Fruit fly (Drosophila melanogaster) whole organism, prepupa: Measurements from ENCODE around the gene CG32110.

Source experiments
- Blimp-1 ChIP-seq: fragments of 200-800 bp; sonication (Bioruptor generic); optimal IDR thresholded peaks from 3 replicates; lab custom pipeline; 2017; ENCODE audit warnings: missing biosample characterization, missing genetic modification characterization, mild to moderate bottlenecking, moderate library complexity, missing genetic modification reagents
- CG10631 ChIP-seq: fragments of 200-800 bp; sonication (Bioruptor generic); optimal IDR thresholded peaks from 2 replicates; lab custom pipeline; 2016; ENCODE audit warnings: missing biosample characterization, missing genetic modification characterization
- CG10669 ChIP-seq: fragments of 200-800 bp; sonication (Bioruptor generic); optimal IDR thresholded peaks from 3 replicates; lab custom pipeline; 2018; ENCODE audit warnings: missing biosample characterization, mild to moderate bottlenecking, missing genetic modification characterization, moderate library complexity
- CG11294 ChIP-seq: fragments of 200-800 bp; sonication (Bioruptor generic); IDR thresholded peaks from 2 replicates; pipeline ENCODE4 v1.3.6; 2022; ENCODE audit warnings: missing biosample characterization, missing genetic modification characterization
- CG11762 ChIP-seq: fragments of 200-800 bp; sonication (Bioruptor generic); optimal IDR thresholded peaks from 3 replicates; lab custom pipeline; 2016; ENCODE audit warnings: missing biosample characterization, missing genetic modification characterization; ENCODE audit not compliant: insufficient read depth
- CG1621 ChIP-seq: fragments of 200-800 bp; sonication (Bioruptor generic); optimal IDR thresholded peaks from 3 replicates; lab custom pipeline; 2018; ENCODE audit warnings: missing biosample characterization, mild to moderate bottlenecking, missing genetic modification characterization
- CG16779 ChIP-seq: fragments of 200-800 bp; sonication (Bioruptor generic); optimal IDR thresholded peaks from 3 replicates; lab custom pipeline; 2017; ENCODE audit warnings: missing biosample characterization, mild to moderate bottlenecking, missing genetic modification characterization
- CG31627 ChIP-seq: fragments of 200-800 bp; sonication (Bioruptor generic); optimal IDR thresholded peaks from 3 replicates; lab custom pipeline; 2016; ENCODE audit warnings: missing biosample characterization, missing genetic modification characterization
- CG32006 ChIP-seq: fragments of 200-800 bp; sonication (Bioruptor generic); optimal IDR thresholded peaks from 3 replicates; lab custom pipeline; 2017; ENCODE audit warnings: missing biosample characterization, mild to moderate bottlenecking, missing genetic modification characterization
- CG34406 ChIP-seq: fragments of 200-800 bp; sonication (Bioruptor generic); optimal IDR thresholded peaks from 3 replicates; lab custom pipeline; 2016; ENCODE audit warnings: missing biosample characterization, missing genetic modification characterization
- CG6163 ChIP-seq: fragments of 200-800 bp; sonication (Bioruptor generic); IDR thresholded peaks from 3 replicates; pipeline ENCODE4 v1.3.6; 2022; ENCODE audit warnings: missing biosample characterization, missing genetic modification characterization
- CG6792 ChIP-seq: fragments of 200-800 bp; sonication (Bioruptor generic); optimal IDR thresholded peaks from 3 replicates; lab custom pipeline; 2016; ENCODE audit warnings: missing biosample characterization, missing genetic modification characterization
- CG7368 ChIP-seq: fragments of 200-800 bp; sonication (Bioruptor generic); optimal IDR thresholded peaks from 3 replicates; lab custom pipeline; 2016; ENCODE audit warnings: missing biosample characterization, missing genetic modification characterization
- CG8119 ChIP-seq: fragments of 200-800 bp; sonication (Bioruptor generic); IDR thresholded peaks from 3 replicates; pipeline ENCODE4 v1.3.6; 2022; ENCODE audit warnings: missing biosample characterization, missing genetic modification characterization
- CG8632 ChIP-seq: fragments of 200-800 bp; sonication (Bioruptor generic); optimal IDR thresholded peaks from 3 replicates; lab custom pipeline; 2016; ENCODE audit warnings: missing biosample characterization, missing genetic modification characterization
- Eip75B ChIP-seq: fragments of 200-800 bp; sonication (Bioruptor generic); optimal IDR thresholded peaks from 3 replicates; lab custom pipeline; 2016; ENCODE audit warnings: missing biosample characterization, missing genetic modification characterization
- Eip93F ChIP-seq: fragments of 200-800 bp; sonication (Bioruptor generic); optimal IDR thresholded peaks from 2 replicates; lab custom pipeline; 2016; ENCODE audit warnings: missing biosample characterization, mild to moderate bottlenecking, missing genetic modification characterization
- Ets96B ChIP-seq: fragments of 200-800 bp; optimal IDR thresholded peaks from 2 replicates; lab custom pipeline; 2019; ENCODE audit warnings: missing biosample characterization, mild to moderate bottlenecking, missing genetic modification characterization, moderate library complexity
- Gug ChIP-seq: fragments of 200-800 bp; sonication (Bioruptor generic); IDR thresholded peaks from 2 replicates; pipeline ENCODE4 v1.3.6; 2022; ENCODE audit warnings: missing biosample characterization, missing genetic modification characterization
- Hr38 ChIP-seq: sonication (Bioruptor generic); optimal IDR thresholded peaks from 2 replicates; lab custom pipeline; 2016; ENCODE audit warnings: missing biosample characterization, missing genetic modification characterization
- Hr39 ChIP-seq: fragments of 200-800 bp; sonication (Bioruptor generic); optimal IDR thresholded peaks from 2 replicates; lab custom pipeline; 2016; ENCODE audit warnings: missing biosample characterization, missing genetic modification characterization
- Hr4 ChIP-seq: fragments of 200-800 bp; sonication (Bioruptor generic); optimal IDR thresholded peaks from 3 replicates; lab custom pipeline; 2016; ENCODE audit warnings: missing biosample characterization, missing genetic modification characterization
- Lpt ChIP-seq: fragments of 200-800 bp; sonication (Bioruptor generic); optimal IDR thresholded peaks from 3 replicates; lab custom pipeline; 2016; ENCODE audit warnings: missing biosample characterization, missing genetic modification characterization
- Met ChIP-seq: fragments of 200-800 bp; sonication (Bioruptor generic); optimal IDR thresholded peaks from 3 replicates; lab custom pipeline; 2016; ENCODE audit warnings: missing biosample characterization, missing genetic modification characterization
- Smox ChIP-seq: fragments of 200-800 bp; sonication (Bioruptor generic); optimal IDR thresholded peaks from 3 replicates; lab custom pipeline; 2016; ENCODE audit warnings: missing biosample characterization, missing genetic modification characterization
- Sox102F ChIP-seq: fragments of 200-800 bp; sonication (Bioruptor generic); optimal IDR thresholded peaks from 2 replicates; lab custom pipeline; 2016; ENCODE audit warnings: missing biosample characterization, mild to moderate bottlenecking, missing genetic modification characterization
- Sox14 ChIP-seq: fragments of 200-800 bp; sonication (Bioruptor generic); optimal IDR thresholded peaks from 3 replicates; lab custom pipeline; 2016; ENCODE audit warnings: missing biosample characterization, missing genetic modification characterization
- Sox15 ChIP-seq: fragments of 200-800 bp; sonication (Bioruptor generic); optimal IDR thresholded peaks from 3 replicates; lab custom pipeline; 2016; ENCODE audit warnings: missing biosample characterization, missing genetic modification characterization
- achi ChIP-seq: fragments of 200-800 bp; sonication (Bioruptor generic); optimal IDR thresholded peaks from 3 replicates; lab custom pipeline; 2016; ENCODE audit warnings: missing biosample characterization, missing genetic modification characterization
- acj6 ChIP-seq: fragments of 200-800 bp; sonication (Bioruptor generic); optimal IDR thresholded peaks from 3 replicates; lab custom pipeline; 2016; ENCODE audit warnings: missing biosample characterization, missing genetic modification characterization
- dsx ChIP-seq: fragments of 200-800 bp; optimal IDR thresholded peaks from 3 replicates; lab custom pipeline; 2019; ENCODE audit warnings: missing biosample characterization, mild to moderate bottlenecking, missing genetic modification characterization, moderate library complexity; ENCODE audit not compliant: poor library complexity, severe bottlenecking
- esn ChIP-seq: fragments of 200-800 bp; sonication (Bioruptor generic); optimal IDR thresholded peaks from 2 replicates; lab custom pipeline; 2016; ENCODE audit warnings: missing biosample characterization, mild to moderate bottlenecking, missing genetic modification characterization, moderate library complexity
- fd59A ChIP-seq: fragments of 200-800 bp; sonication (Bioruptor generic); optimal IDR thresholded peaks from 2 replicates; lab custom pipeline; 2017; ENCODE audit warnings: missing biosample characterization, mild to moderate bottlenecking, missing genetic modification characterization, missing genetic modification reagents
- fd85E ChIP-seq: fragments of 200-800 bp; sonication (Bioruptor generic); optimal IDR thresholded peaks from 3 replicates; lab custom pipeline; 2016; ENCODE audit warnings: missing biosample characterization, missing genetic modification characterization
- fkh ChIP-seq: fragments of 200-800 bp; sonication (Bioruptor generic); optimal IDR thresholded peaks from 3 replicates; lab custom pipeline; 2017; ENCODE audit warnings: missing biosample characterization, mild to moderate bottlenecking, missing genetic modification characterization, moderate library complexity
- lz ChIP-seq: fragments of 200-800 bp; sonication (Bioruptor generic); optimal IDR thresholded peaks from 3 replicates; lab custom pipeline; 2016; ENCODE audit warnings: missing biosample characterization, missing genetic modification characterization
- net ChIP-seq: fragments of 200-800 bp; sonication (Bioruptor generic); optimal IDR thresholded peaks from 3 replicates; lab custom pipeline; 2016; ENCODE audit warnings: missing biosample characterization, missing genetic modification characterization
- pdm3 ChIP-seq: fragments of 200-800 bp; sonication (Bioruptor generic); optimal IDR thresholded peaks from 3 replicates; lab custom pipeline; 2016; ENCODE audit warnings: missing biosample characterization, missing genetic modification characterization
- salr ChIP-seq, 2 experiments: fragments of 200-800 bp; sonication (Bioruptor generic); optimal IDR thresholded peaks; 3 replicates each; lab custom pipeline; 2016 to 2018; ENCODE audit warnings: missing biosample characterization in 2 of 2, missing genetic modification characterization in 2 of 2, mild to moderate bottlenecking in 1 of 2
- spab ChIP-seq: fragments of 200-800 bp; sonication (Bioruptor generic); optimal IDR thresholded peaks from 2 replicates; lab custom pipeline; 2017; ENCODE audit warnings: missing biosample characterization, mild to moderate bottlenecking, missing genetic modification characterization, missing genetic modification reagents
- ss ChIP-seq, 2 experiments: fragments of 200-800 bp; sonication (Bioruptor generic); optimal IDR thresholded peaks; 2 replicates in 1 of 2; 3 replicates in 1 of 2; lab custom pipeline; 2017 to 2018; ENCODE audit warnings: mild to moderate bottlenecking in 2 of 2, missing biosample characterization in 2 of 2, missing genetic modification characterization in 2 of 2, moderate library complexity in 1 of 2
- svp ChIP-seq: fragments of 200-800 bp; sonication (Bioruptor generic); peaks from one replicate; lab custom pipeline; 2016; ENCODE audit warnings: missing biosample characterization, missing genetic modification characterization
- topi ChIP-seq: fragments of 200-800 bp; sonication (Bioruptor generic); optimal IDR thresholded peaks from 3 replicates; lab custom pipeline; 2016; ENCODE audit warnings: missing biosample characterization, missing genetic modification characterization

The CG32110 gene

dm6 chr3L:12839882-12840281 is 31.4 kb downstream of the CG32110 start:
- no peak for TF ChIP-seq fkh (GFP tag; lab: Kevin White, UChicago)
- no peak for TF ChIP-seq CG16779
- TF ChIP-seq Met (GFP tag; lab: Kevin White, UChicago): no peak
- no peak for TF ChIP-seq CG7368 (GFP tag; lab: Kevin White, UChicago)
- no peak for TF ChIP-seq Sox102F (GFP tag; lab: Kevin White, UChicago)
- no peak for TF ChIP-seq Smox (GFP tag; lab: Kevin White, UChicago)
- no peak for TF ChIP-seq Hr39 (GFP tag; lab: Kevin White, UChicago)
- no peak for TF ChIP-seq CG6163 (GFP tag; lab: Robert Waterston, UW)
- no peak for TF ChIP-seq salr (GFP tag; optimal IDR thresholded peaks at IDR 0.05; lab: Kevin White, UChicago)
- TF ChIP-seq Hr4 (GFP tag; lab: Kevin White, UChicago): no peak
- no peak for TF ChIP-seq CG32006 (GFP tag; lab: Kevin White, UChicago)
- TF ChIP-seq CG31627 (GFP tag; lab: Kevin White, UChicago): no peak

- TF ChIP-seq Eip93F (GFP tag; lab: Kevin White, UChicago) (no peak), fkh (GFP tag; lab: Kevin White, UChicago) (peak; percentile 19), fd59A (no peak)
These were observed 32.9 kb downstream of the CG32110 start for dm6 chr3L:12841459-12841858.

- TF ChIP-seq pdm3 (GFP tag; lab: Kevin White, UChicago): no peak
- TF ChIP-seq Ets96B (tag; lab: Kevin White, UChicago): no peak
- no peak for TF ChIP-seq lz (GFP tag; lab: Kevin White, UChicago)
- no peak for TF ChIP-seq spab (GFP tag; lab: Kevin White, UChicago)
- TF ChIP-seq acj6 (GFP tag; lab: Kevin White, UChicago): no peak
- no peak for TF ChIP-seq salr (GFP tag; optimal IDR thresholded peaks at IDR 0.05; lab: Kevin White, UChicago)
- no peak for TF ChIP-seq CG7368 (GFP tag; lab: Kevin White, UChicago)
- no peak for TF ChIP-seq Sox15 (GFP tag; lab: Kevin White, UChicago)
- TF ChIP-seq CG11294 (GFP tag; lab: Robert Waterston, UW): no peak
- TF ChIP-seq Eip75B: no peak
- TF ChIP-seq fkh (GFP tag; lab: Kevin White, UChicago): no peak
- no peak for TF ChIP-seq Met (GFP tag; lab: Kevin White, UChicago)
- no peak for TF ChIP-seq CG6792 (GFP tag; lab: Kevin White, UChicago)
These were observed 34.0 kb downstream of the CG32110 start for dm6 chr3L:12842532-12842931.

- TF ChIP-seq CG10669 (peak; percentile 97), Sox14 (GFP tag; lab: Kevin White, UChicago) (peak; percentile 99), CG11762 (peak; percentile 98), CG10631 (GFP tag; lab: Kevin White, UChicago) (peak; percentile 98), Eip93F (GFP tag; lab: Kevin White, UChicago) (peak; percentile 97), ss (GFP tag; optimal IDR thresholded peaks at IDR 0.05; lab: Kevin White, UChicago) (peak; percentile 95 to 97), CG8119 (GFP tag; lab: Robert Waterston, UW) (peak; percentile 97), Gug (peak; percentile 97), Met (GFP tag; lab: Kevin White, UChicago) (peak; percentile 99), CG1621 (tag; lab: Kevin White, UChicago) (peak; percentile 97), fd85E (peak; percentile 96), CG31627 (GFP tag; lab: Kevin White, UChicago) (peak; percentile 99), Sox15 (GFP tag; lab: Kevin White, UChicago) (peak; percentile 98), net (GFP tag; lab: Kevin White, UChicago) (peak; percentile 99), svp (peak; percentile 100), topi (GFP tag; lab: Kevin White, UChicago) (peak; percentile 99), CG16779 (peak; percentile 93), CG8632 (GFP tag; lab: Kevin White, UChicago) (peak; percentile 98), Hr38 (GFP tag; lab: Kevin White, UChicago) (peak; percentile 61), dsx (peak; percentile 98), Lpt (GFP tag; lab: Kevin White, UChicago) (peak; percentile 96), Blimp-1 (GFP tag; lab: Kevin White, UChicago) (peak; percentile 95), Hr39 (GFP tag; lab: Kevin White, UChicago) (peak; percentile 99), CG34406 (peak; percentile 99), spab (GFP tag; lab: Kevin White, UChicago) (peak; percentile 96), esn (GFP tag; lab: Kevin White, UChicago) (peak; percentile 99), achi (GFP tag; lab: Kevin White, UChicago) (peak; percentile 98)
These were observed 34.7 kb downstream of the CG32110 start, which contains the start of gene nebu for dm6 chr3L:12843056-12843799. Gene nebu, minus strand, starts transcription at chr3L:12843106.
